Worm (Caenorhabditis elegans): ENCODE results near the gene Y45F3A.9.
A peak's percentile ranks its signal among the peaks of the same experiment; 100 is the strongest.

Y45F3A.9 gene

ce11 chrIII:10600894-10601293, 5.9 kb upstream of the Y45F3A.9 start (continued):
- TF ChIP-seq hpl-2 (GFP tag; optimal IDR thresholded peaks at IDR 0.05) (no peak), efl-1 (optimal IDR thresholded peaks at IDR 0.05) (no peak), efl-1 (GFP tag; optimal IDR thresholded peaks at IDR 0.05 in 1 of 2) (no peak), ceh-8 (GFP tag; optimal IDR thresholded peaks at IDR 0.05) (no peak), unc-130 (tag; optimal IDR thresholded peaks at IDR 0.05) (no peak), nhr-77 (tag; optimal IDR thresholded peaks at IDR 0.05) (no peak), nhr-76 (tag; optimal IDR thresholded peaks at IDR 0.05) (no peak), nhr-90 (tag; optimal IDR thresholded peaks at IDR 0.05; ENCODE audit: poor library complexity) (no peak), ama-1 (optimal IDR thresholded peaks at IDR 0.05) (no peak), C16A3.4 (tag; optimal IDR thresholded peaks at IDR 0.05) (no peak), mdl-1 (tag; optimal IDR thresholded peaks at IDR 0.05) (no peak), pax-3 (tag; optimal IDR thresholded peaks at IDR 0.05) (peak; percentile 74), fkh-4 (tag; optimal IDR thresholded peaks at IDR 0.05; ENCODE audit: borderline replicate concordance) (no peak), dsc-1 (tag; optimal IDR thresholded peaks at IDR 0.05) (peak; percentile 95), pag-3 (tag; optimal IDR thresholded peaks at IDR 0.05; ENCODE audit: borderline replicate concordance, insufficient read depth) (no peak), tbx-2 (tag; optimal IDR thresholded peaks at IDR 0.05) (no peak), lsy-2 (tag; optimal IDR thresholded peaks at IDR 0.05) (no peak), sup-37 (GFP tag; optimal IDR thresholded peaks at IDR 0.05) (no peak), xbp-1 (tag; optimal IDR thresholded peaks at IDR 0.05) (no peak), nhr-85 (tag) (no peak), unc-98 (GFP tag; IDR thresholded peaks at IDR 0.05) (no peak), ceh-90 (tag; optimal IDR thresholded peaks at IDR 0.05) (no peak), unc-30 (tag; optimal IDR thresholded peaks at IDR 0.05) (no peak), tlp-1 (tag; optimal IDR thresholded peaks at IDR 0.05) (no peak), nhr-20 (tag; optimal IDR thresholded peaks at IDR 0.05) (peak; percentile 6), lin-14 (GFP tag; optimal IDR thresholded peaks at IDR 0.05) (peak; percentile 39), snpc-4 (tag; optimal IDR thresholded peaks at IDR 0.05) (no peak), rnt-1 (tag; optimal IDR thresholded peaks at IDR 0.05) (no peak), nhr-71 (tag; optimal IDR thresholded peaks at IDR 0.05) (peak; percentile 53), lin-35 (GFP tag; optimal IDR thresholded peaks at IDR 0.05) (no peak), aha-1 (tag; optimal IDR thresholded peaks at IDR 0.05) (no peak), sox-4 (tag; optimal IDR thresholded peaks at IDR 0.05) (peak; percentile 4), sptf-1 (tag; optimal IDR thresholded peaks at IDR 0.05) (no peak), mef-2 (tag; optimal IDR thresholded peaks at IDR 0.05) (no peak), nhr-47 (tag; optimal IDR thresholded peaks at IDR 0.05) (peak; percentile 58), jun-1 (tag; optimal IDR thresholded peaks at IDR 0.05) (no peak), nhr-237 (tag; optimal IDR thresholded peaks at IDR 0.05) (no peak)

- TF ChIP-seq pqm-1 (tag; optimal IDR thresholded peaks at IDR 0.05) (no peak), lin-39 (tag; optimal IDR thresholded peaks at IDR 0.05) (no peak), lin-35 (GFP tag; optimal IDR thresholded peaks at IDR 0.05) (no peak), nhr-77 (tag; optimal IDR thresholded peaks at IDR 0.05) (no peak), egl-27 (tag; optimal IDR thresholded peaks at IDR 0.05) (no peak), C34B4.2 (tag; optimal IDR thresholded peaks at IDR 0.05) (no peak), nhr-47 (tag; optimal IDR thresholded peaks at IDR 0.05) (no peak), sup-37 (GFP tag; optimal IDR thresholded peaks at IDR 0.05) (no peak), zag-1 (tag; optimal IDR thresholded peaks at IDR 0.05) (no peak), ceh-82 (tag; optimal IDR thresholded peaks at IDR 0.05) (no peak), nhr-85 (tag) (no peak), lir-3 (tag; optimal IDR thresholded peaks at IDR 0.05; ENCODE audit: poor library complexity) (no peak), nhr-19 (GFP tag; conservative IDR thresholded peaks at IDR 0.05) (no peak)
Measured at ce11 chrIII:10600138-10600626, 5.2 kb upstream of the Y45F3A.9 start, which contains the start of gene epg-6. TSS of gene epg-6 (minus strand) at chrIII:10600188.

All from whole organism, L1 larva.